Worm (Caenorhabditis elegans) whole organism, L1 larva: ENCODE measurements around the gene acer-1.

Experiments
- C04F5.9 ChIP-seq: sonication (generic microtip); optimal IDR thresholded peaks from 2 replicates; lab custom pipeline; 2016; ENCODE audit warnings: missing genetic modification characterization, missing compliant biosample characterization
- C16A3.4 ChIP-seq: fragments of 150-350 bp; optimal IDR thresholded peaks from 2 replicates; lab custom pipeline; 2014; ENCODE audit warnings: missing biosample characterization, missing genetic modification characterization
- F16B12.6 ChIP-seq: fragments of 150-350 bp; optimal IDR thresholded peaks from 2 replicates; lab custom pipeline; 2014; ENCODE audit warnings: missing biosample characterization, missing genetic modification characterization
- Y116A8C.19 ChIP-seq: sonication (generic microtip); optimal IDR thresholded peaks from 2 replicates; lab custom pipeline; 2016; ENCODE audit warnings: missing compliant biosample characterization, missing genetic modification characterization, borderline replicate concordance
- aha-1 ChIP-seq: fragments of 150-350 bp; optimal IDR thresholded peaks from 2 replicates; lab custom pipeline; 2014; ENCODE audit warnings: missing biosample characterization, missing genetic modification characterization
- alr-1 ChIP-seq: fragments of 200-800 bp; sonication (Bioruptor generic); optimal IDR thresholded peaks from 2 replicates; lab custom pipeline; 2018; ENCODE audit warnings: borderline replicate concordance, mild to moderate bottlenecking, missing genetic modification characterization, missing compliant biosample characterization
- aly-2 ChIP-seq: fragments of 150-350 bp; optimal IDR thresholded peaks from 2 replicates; lab custom pipeline; 2014; ENCODE audit warnings: missing biosample characterization, missing genetic modification characterization
- blmp-1 ChIP-seq: fragments of 150-350 bp; optimal IDR thresholded peaks from 2 replicates; lab custom pipeline; 2014; ENCODE audit warnings: missing biosample characterization, missing genetic modification characterization
- ceh-63 ChIP-seq: fragments of 200-800 bp; sonication (Bioruptor generic); optimal IDR thresholded peaks from 2 replicates; lab custom pipeline; 2018; ENCODE audit warnings: mild to moderate bottlenecking, missing genetic modification characterization, missing compliant biosample characterization
- ceh-8 ChIP-seq: fragments of 200-800 bp; sonication (Bioruptor generic); optimal IDR thresholded peaks from 2 replicates; lab custom pipeline; 2018; ENCODE audit warnings: mild to moderate bottlenecking, missing genetic modification characterization, moderate library complexity, missing compliant biosample characterization
- ceh-82 ChIP-seq, 3 experiments: fragments of 150-350 bp in 1 of 3; sonication (generic microtip) in 2 of 3; optimal IDR thresholded peaks; 2 replicates each; lab custom pipeline; 2014 to 2017; ENCODE audit warnings: missing biosample characterization in 3 of 3, missing genetic modification characterization in 3 of 3
- ceh-88 ChIP-seq: fragments of 200-800 bp; sonication (Bioruptor generic); IDR thresholded peaks from 2 replicates; pipeline ENCODE4 v1.3.6; 2022; ENCODE audit warnings: missing genetic modification characterization, missing compliant biosample characterization
- efl-1 ChIP-seq, 4 experiments: fragments of 150-350 bp; optimal IDR thresholded peaks in 3 of 4; peaks in 1 of 4; 1 replicate in 1 of 4; 2 replicates in 3 of 4; lab custom pipeline; 2014; ENCODE audit warnings: missing biosample characterization in 2 of 4, missing genetic modification characterization in 2 of 4, missing genetic modification reagents in 2 of 4
- egl-13 ChIP-seq: sonication (generic microtip); optimal IDR thresholded peaks from 2 replicates; lab custom pipeline; 2016; ENCODE audit warnings: missing genotype, missing genetic modification reagents, missing genetic modification characterization, missing compliant biosample characterization
- egl-27 ChIP-seq, 2 experiments: fragments of 150-350 bp in 1 of 2; sonication (generic microtip); optimal IDR thresholded peaks; 3 replicates each; lab custom pipeline; 2017 to 2018; ENCODE audit warnings: missing biosample characterization in 2 of 2, missing genetic modification characterization in 2 of 2, missing genetic modification reagents in 2 of 2
- elt-2 ChIP-seq: sonication (generic microtip); optimal IDR thresholded peaks from 2 replicates; lab custom pipeline; 2016; ENCODE audit warnings: missing genetic modification characterization, mild to moderate bottlenecking, inconsistent platforms, missing compliant biosample characterization, missing genetic modification reagents
- elt-3 ChIP-seq, 6 experiments: fragments of 150-350 bp in 1 of 6; sonication (generic microtip); optimal IDR thresholded peaks; 2 replicates each; lab custom pipeline; 2017 to 2018; ENCODE audit warnings: missing biosample characterization in 6 of 6, missing genetic modification characterization in 6 of 6, inconsistent platforms in 1 of 6
- fkh-10 ChIP-seq: sonication (generic microtip); optimal IDR thresholded peaks from 2 replicates; lab custom pipeline; 2017; ENCODE audit warnings: missing biosample characterization, missing genetic modification reagents, missing genetic modification characterization
- fkh-4 ChIP-seq: sonication (generic microtip); optimal IDR thresholded peaks from 2 replicates; lab custom pipeline; 2016; ENCODE audit warnings: missing compliant biosample characterization, missing genetic modification characterization, borderline replicate concordance
- fkh-8 ChIP-seq: sonication (generic microtip); optimal IDR thresholded peaks from 2 replicates; lab custom pipeline; 2016; ENCODE audit warnings: mild to moderate bottlenecking, missing genetic modification characterization, missing compliant biosample characterization
- grh-1 ChIP-seq: fragments of 200-800 bp; sonication (Bioruptor generic); IDR thresholded peaks from 2 replicates; pipeline ENCODE4 v1.3.6; 2022; ENCODE audit warnings: missing genetic modification reagents, missing genetic modification characterization, missing compliant biosample characterization
- hpl-2 ChIP-seq: fragments of 150-350 bp; optimal IDR thresholded peaks from 2 replicates; lab custom pipeline; 2014; ENCODE audit warnings: missing biosample characterization, missing genetic modification reagents, missing genetic modification characterization
- isw-1 ChIP-seq: fragments of 200-800 bp; sonication (Bioruptor generic); IDR thresholded peaks from 2 replicates; pipeline ENCODE4 v1.3.6; 2022; ENCODE audit warnings: missing genetic modification characterization, missing compliant biosample characterization
- lin-14 ChIP-seq: fragments of 200-800 bp; sonication (Bioruptor generic); optimal IDR thresholded peaks from 2 replicates; lab custom pipeline; 2018; ENCODE audit warnings: mild to moderate bottlenecking, missing genetic modification characterization, moderate library complexity, missing compliant biosample characterization
- lin-35 ChIP-seq, 2 experiments: fragments of 150-350 bp; optimal IDR thresholded peaks; 2 replicates each; lab custom pipeline; 2014; ENCODE audit warnings: missing biosample characterization in 2 of 2, missing genetic modification characterization in 2 of 2, missing genetic modification reagents in 2 of 2
- lin-39 ChIP-seq: fragments of 150-350 bp; optimal IDR thresholded peaks from 2 replicates; lab custom pipeline; 2014; ENCODE audit warnings: missing biosample characterization, missing genetic modification reagents, missing genetic modification characterization
- lir-3 ChIP-seq: sonication (generic microtip); optimal IDR thresholded peaks from 2 replicates; lab custom pipeline; 2016; ENCODE audit warnings: mild to moderate bottlenecking, missing genetic modification characterization, moderate library complexity, missing compliant biosample characterization; ENCODE audit not compliant: poor library complexity
- mdl-1 ChIP-seq, 2 experiments: fragments of 150-350 bp; optimal IDR thresholded peaks; 2 replicates each; lab custom pipeline; 2014 to 2017; ENCODE audit warnings: missing biosample characterization in 2 of 2, missing genetic modification characterization in 2 of 2, inconsistent platforms in 1 of 2
- mef-2 ChIP-seq: fragments of 150-350 bp; optimal IDR thresholded peaks from 2 replicates; lab custom pipeline; 2014; ENCODE audit warnings: missing biosample characterization, missing genetic modification characterization
- mep-1 ChIP-seq: fragments of 150-350 bp; optimal IDR thresholded peaks from 2 replicates; lab custom pipeline; 2014; ENCODE audit warnings: missing biosample characterization, missing genetic modification characterization
- nhr-19 ChIP-seq: fragments of 200-800 bp; sonication (Bioruptor generic); conservative IDR thresholded peaks from 2 replicates; pipeline ENCODE4 v1.3.6; 2022; ENCODE audit warnings: missing genetic modification characterization, missing compliant biosample characterization
- nhr-20 ChIP-seq: sonication (generic microtip); optimal IDR thresholded peaks from 2 replicates; lab custom pipeline; 2016; ENCODE audit warnings: mild to moderate bottlenecking, missing genetic modification characterization, missing compliant biosample characterization
- nhr-237 ChIP-seq: fragments of 150-350 bp; optimal IDR thresholded peaks from 2 replicates; lab custom pipeline; 2014; ENCODE audit warnings: missing biosample characterization, missing genetic modification characterization
- nhr-71 ChIP-seq: sonication (generic microtip); optimal IDR thresholded peaks from 2 replicates; lab custom pipeline; 2016; ENCODE audit warnings: mild to moderate bottlenecking, missing genetic modification characterization, moderate library complexity, missing compliant biosample characterization
- nhr-84 ChIP-seq: sonication (generic microtip); optimal IDR thresholded peaks from 2 replicates; lab custom pipeline; 2017; ENCODE audit warnings: missing biosample characterization, missing genetic modification characterization
- nhr-85 ChIP-seq: sonication (generic microtip); peaks from one replicate; lab custom pipeline; 2016; ENCODE audit warnings: missing genetic modification characterization, inconsistent platforms, missing compliant biosample characterization
- pag-3 ChIP-seq: sonication (generic microtip); optimal IDR thresholded peaks from 2 replicates; lab custom pipeline; 2017; ENCODE audit warnings: missing genetic modification characterization, mild to moderate bottlenecking, missing compliant biosample characterization, antibody characterized with exemption, borderline replicate concordance; ENCODE audit not compliant: insufficient read depth
- pqm-1 ChIP-seq: sonication (generic microtip); optimal IDR thresholded peaks from 3 replicates; lab custom pipeline; 2017; ENCODE audit warnings: missing biosample characterization, missing genetic modification characterization
- rnt-1 ChIP-seq: sonication (generic microtip); optimal IDR thresholded peaks from 2 replicates; lab custom pipeline; 2016; ENCODE audit warnings: mild to moderate bottlenecking, missing genetic modification characterization, moderate library complexity, missing compliant biosample characterization
- snpc-4 ChIP-seq: fragments of 150-350 bp; optimal IDR thresholded peaks from 2 replicates; lab custom pipeline; 2014; ENCODE audit warnings: missing biosample characterization, missing genetic modification characterization
- snu-23 ChIP-seq: sonication (generic microtip); optimal IDR thresholded peaks from 2 replicates; lab custom pipeline; 2016; ENCODE audit warnings: missing genetic modification characterization, missing compliant biosample characterization
- sox-4 ChIP-seq: sonication (generic microtip); optimal IDR thresholded peaks from 2 replicates; lab custom pipeline; 2016; ENCODE audit warnings: missing genetic modification characterization, missing compliant biosample characterization
- tbx-2 ChIP-seq: sonication (generic microtip); optimal IDR thresholded peaks from 2 replicates; lab custom pipeline; 2016; ENCODE audit warnings: missing genetic modification characterization, missing compliant biosample characterization
- tlp-1 ChIP-seq: fragments of 150-350 bp; optimal IDR thresholded peaks from 2 replicates; lab custom pipeline; 2014; ENCODE audit warnings: missing biosample characterization, missing genetic modification characterization
- unc-86 ChIP-seq: sonication (generic microtip); optimal IDR thresholded peaks from 2 replicates; lab custom pipeline; 2016; ENCODE audit warnings: missing genetic modification characterization, missing compliant biosample characterization
- xbp-1 ChIP-seq: sonication (generic microtip); optimal IDR thresholded peaks from 2 replicates; lab custom pipeline; 2016; ENCODE audit warnings: missing genetic modification characterization, missing compliant biosample characterization
- zag-1 ChIP-seq: fragments of 150-350 bp; optimal IDR thresholded peaks from 2 replicates; lab custom pipeline; 2014; ENCODE audit warnings: missing biosample characterization, missing genetic modification characterization
- ztf-11 ChIP-seq, 2 experiments: sonication (generic microtip); optimal IDR thresholded peaks; 2 replicates each; lab custom pipeline; 2016 to 2017; ENCODE audit warnings: missing genetic modification characterization in 2 of 2, missing biosample characterization in 1 of 2, missing compliant biosample characterization in 1 of 2

acer-1 gene

ce11 chrII:6843680-6844079 is 46.5 kb downstream of the acer-1 start:
- TF ChIP-seq aly-2: no peak
- no peak for TF ChIP-seq zag-1
- no peak for TF ChIP-seq ceh-63
- no peak for TF ChIP-seq nhr-237 (tag; lab: Kevin White, UChicago)
- peak in 1 of 3 experiments; percentile 7 for TF ChIP-seq ceh-82 (tag; optimal IDR thresholded peaks at IDR 0.05; lab: Kevin White, UChicago)
- no peak for TF ChIP-seq nhr-20
- TF ChIP-seq nhr-84 (tag; lab: Kevin White, UChicago): no peak
- TF ChIP-seq nhr-85 (tag; lab: Kevin White, UChicago): peak; percentile 62
- TF ChIP-seq pqm-1: no peak
- no peak for TF ChIP-seq fkh-4 (tag; lab: Kevin White, UChicago)
- no peak for TF ChIP-seq nhr-19 (GFP tag; lab: Robert Waterston, UW)
- no peak for TF ChIP-seq nhr-71 (tag; lab: Kevin White, UChicago)
- TF ChIP-seq blmp-1: peak; percentile 15
- no peak for TF ChIP-seq grh-1
- TF ChIP-seq elt-2: no peak
- TF ChIP-seq C16A3.4 (tag; lab: Kevin White, UChicago): no peak
- TF ChIP-seq lin-14: peak; percentile 66
- TF ChIP-seq unc-86 (tag; lab: Kevin White, UChicago): no peak
- no peak for TF ChIP-seq hpl-2 (GFP tag; lab: Kevin White, UChicago)
- TF ChIP-seq egl-27 (tag; optimal IDR thresholded peaks at IDR 0.05; lab: Kevin White, UChicago): no peak
- no peak for TF ChIP-seq snpc-4 (tag; lab: Kevin White, UChicago)

- TF ChIP-seq egl-27 (tag; optimal IDR thresholded peaks at IDR 0.05; lab: Kevin White, UChicago): peak in 1 of 2 experiments; percentile 45
- no peak for TF ChIP-seq fkh-10 (GFP tag; lab: Kevin White, UChicago)
- TF ChIP-seq rnt-1: peak; percentile 47
These were observed 47.0 kb downstream of the acer-1 start for ce11 chrII:6843211-6843610.

- TF ChIP-seq elt-2 (peak; percentile 98), fkh-8 (tag; lab: Kevin White, UChicago) (peak; percentile 7), lin-39 (tag; lab: Kevin White, UChicago) (no peak), alr-1 (no peak), pag-3 (tag; lab: Kevin White, UChicago) (no peak), xbp-1 (tag; lab: Kevin White, UChicago) (peak; percentile 8), elt-3 (tag; optimal IDR thresholded peaks at IDR 0.05; lab: Kevin White, UChicago) (peak in 5 of 6 experiments; percentile 72 to 99 (median 89)), C16A3.4 (tag; lab: Kevin White, UChicago) (peak; percentile 35), mep-1 (tag; lab: Kevin White, UChicago) (no peak), ztf-11 (tag; optimal IDR thresholded peaks at IDR 0.05; lab: Kevin White, UChicago) (no peak), snu-23 (GFP tag; lab: Kevin White, UChicago) (peak; percentile 83), ceh-8 (GFP tag; lab: Kevin White, UChicago) (no peak), isw-1 (GFP tag; lab: Robert Waterston, UW) (no peak), sox-4 (tag; lab: Kevin White, UChicago) (no peak), nhr-71 (tag; lab: Kevin White, UChicago) (peak; percentile 94), ceh-88 (GFP tag; lab: Robert Waterston, UW) (no peak), tbx-2 (tag; lab: Kevin White, UChicago) (peak; percentile 85), ceh-82 (tag; optimal IDR thresholded peaks at IDR 0.05; lab: Kevin White, UChicago) (peak in 2 of 3 experiments; percentile 7 to 14), lin-35 (GFP tag; optimal IDR thresholded peaks at IDR 0.05; lab: Kevin White, UChicago) (peak in 1 of 2 experiments; percentile 69), nhr-19 (GFP tag; lab: Robert Waterston, UW) (peak; percentile 71), lir-3 (peak; percentile 52), F16B12.6 (no peak), C04F5.9 (tag; lab: Kevin White, UChicago) (no peak), efl-1 (optimal IDR thresholded peaks at IDR 0.05; lab: Kevin White, UChicago) (peak in 1 of 2 experiments; percentile 28), efl-1 (GFP tag; optimal IDR thresholded peaks at IDR 0.05 in 1 of 2; lab: Kevin White, UChicago) (peak in 1 of 2 experiments; percentile 90), mef-2 (no peak), Y116A8C.19 (tag; lab: Kevin White, UChicago) (no peak), mdl-1 (tag; optimal IDR thresholded peaks at IDR 0.05; lab: Kevin White, UChicago) (peak in 1 of 2 experiments; percentile 78), nhr-84 (tag; lab: Kevin White, UChicago) (no peak), egl-13 (no peak), egl-27 (tag; optimal IDR thresholded peaks at IDR 0.05; lab: Kevin White, UChicago) (peak; percentile 98 to 99), aha-1 (tag; lab: Kevin White, UChicago) (no peak), tlp-1 (tag; lab: Kevin White, UChicago) (peak; percentile 16), rnt-1 (peak; percentile 43)
These were observed 47.5 kb downstream of the acer-1 start for ce11 chrII:6842651-6843118.
